Fruit fly (Drosophila melanogaster) whole organism, wandering third instar larva: ENCODE results near the gene S-Lap1.

Source experiments
- HLH106 ChIP-seq: fragments of 200-800 bp; optimal IDR thresholded peaks from 3 replicates; lab custom pipeline; 2019; ENCODE audit warnings: missing biosample characterization, mild to moderate bottlenecking, missing genetic modification characterization, moderate library complexity
- Hr83 ChIP-seq: fragments of 200-300 bp; sonication (Bioruptor generic); optimal IDR thresholded peaks from 2 replicates; lab custom pipeline; 2016; ENCODE audit warnings: missing biosample characterization, mild to moderate bottlenecking, missing genetic modification characterization, moderate library complexity; ENCODE audit not compliant: poor library complexity, severe bottlenecking
- Mio ChIP-seq: sonication (Bioruptor generic); optimal IDR thresholded peaks from 2 replicates; lab custom pipeline; 2016; ENCODE audit warnings: missing biosample characterization, missing genetic modification characterization
- Myc ChIP-seq: fragments of >200 bp; optimal IDR thresholded peaks from 2 replicates; lab custom pipeline; 2017
- ey ChIP-seq: fragments of 200-800 bp; sonication (Bioruptor generic); optimal IDR thresholded peaks from 2 replicates; lab custom pipeline; 2016; ENCODE audit warnings: missing biosample characterization, missing genetic modification characterization
- h ChIP-seq: fragments of 200-800 bp; sonication (Bioruptor generic); optimal IDR thresholded peaks from 3 replicates; lab custom pipeline; 2016; ENCODE audit warnings: missing biosample characterization, mild to moderate bottlenecking, missing genetic modification characterization
- psq ChIP-seq: fragments of 200-800 bp; sonication (Bioruptor generic); optimal IDR thresholded peaks from 3 replicates; lab custom pipeline; 2017; ENCODE audit warnings: missing biosample characterization, mild to moderate bottlenecking, missing genetic modification characterization, moderate library complexity

- TF ChIP-seq ey (GFP tag; lab: Kevin White, UChicago) (no peak), Hr83 (GFP tag; lab: Kevin White, UChicago) (no peak), h (GFP tag; lab: Kevin White, UChicago) (peak; percentile 14), Myc (no peak), psq (GFP tag; lab: Kevin White, UChicago) (no peak), Mio (GFP tag; lab: Kevin White, UChicago) (no peak), HLH106 (tag; lab: Kevin White, UChicago) (no peak)
Observed at dm6 chr3L:8661793-8662669, 45.0 kb downstream of the S-Lap1 start.
